Worm (Caenorhabditis elegans): Measurements from ENCODE around the gene parn-1.

parn-1 gene

DNA sequence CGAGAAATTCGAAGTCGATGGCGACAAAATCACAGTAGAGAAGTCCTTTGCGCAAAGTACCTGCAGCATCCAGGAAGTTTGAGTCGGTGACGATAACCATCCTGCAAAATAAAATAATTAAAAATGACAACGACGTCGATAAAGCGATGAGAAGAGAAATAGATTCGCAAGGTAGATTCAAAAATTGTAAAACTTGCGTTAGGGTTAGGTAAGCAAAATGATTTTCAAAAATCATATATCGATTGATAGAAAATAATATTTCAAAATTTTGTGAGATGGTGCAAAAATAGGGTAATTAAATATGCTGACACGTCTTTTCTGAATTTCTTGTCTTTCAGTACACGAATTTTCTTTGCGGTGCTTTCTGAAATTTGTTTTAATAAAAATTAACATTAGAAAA lies at the start of gene parn-1:
Gene parn-1 (minus strand): TSS at position 101 of the 400 bp plus-strand sequence.
- TF ChIP-seq ceh-28 (tag; optimal IDR thresholded peaks at IDR 0.05) (no peak), nhr-67 (tag; optimal IDR thresholded peaks at IDR 0.05) (no peak), sea-2 (GFP tag; optimal IDR thresholded peaks at IDR 0.05) (no peak), pqm-1 (tag; optimal IDR thresholded peaks at IDR 0.05) (no peak), eor-1 (tag; optimal IDR thresholded peaks at IDR 0.05) (no peak), unc-62 (GFP tag; optimal IDR thresholded peaks at IDR 0.05) (no peak), nhr-28 (tag; optimal IDR thresholded peaks at IDR 0.05) (no peak), egl-5 (tag; optimal IDR thresholded peaks at IDR 0.05) (no peak), ZK546.5 (tag; optimal IDR thresholded peaks at IDR 0.05) (no peak), lin-39 (tag; optimal IDR thresholded peaks at IDR 0.05) (no peak), nhr-12 (tag; optimal IDR thresholded peaks at IDR 0.05) (no peak), ztf-4 (tag; optimal IDR thresholded peaks at IDR 0.05) (no peak), unc-39 (tag; optimal IDR thresholded peaks at IDR 0.05) (no peak), mml-1 (tag; optimal IDR thresholded peaks at IDR 0.05) (no peak)

DNA sequence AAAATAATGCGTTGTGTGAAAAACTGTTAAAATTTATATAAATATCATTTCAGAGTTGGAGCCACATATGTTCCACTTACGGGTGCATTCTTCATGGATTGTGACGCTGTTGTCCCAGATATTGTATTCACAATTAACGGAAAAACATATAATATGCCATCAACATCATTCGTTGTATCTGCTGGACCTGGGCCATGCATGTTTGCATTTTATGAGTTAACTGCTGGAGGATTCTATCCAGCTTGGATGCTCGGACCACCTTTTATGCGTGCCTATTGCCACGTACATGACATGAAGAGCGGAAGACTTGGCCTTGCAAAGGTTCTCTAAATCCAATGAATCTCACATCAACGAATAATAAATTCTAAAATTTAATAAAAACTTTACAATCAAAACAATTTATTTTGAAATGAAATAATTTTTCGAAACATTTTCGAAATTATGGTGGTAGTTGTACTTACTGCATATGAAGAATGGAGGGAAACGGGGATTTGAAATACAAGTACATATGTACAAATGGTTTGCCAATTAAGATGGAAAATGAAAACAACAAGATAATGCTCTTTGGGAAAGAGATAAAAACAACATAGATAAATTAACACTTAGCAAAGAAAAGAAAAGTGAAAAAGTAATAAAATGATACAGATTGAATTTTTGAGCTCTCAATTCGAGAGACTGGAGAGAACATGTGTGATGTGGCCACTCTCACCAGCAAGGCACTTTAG lies 48.9 kb upstream of the parn-1 start:
- peak; percentile 28 for TF ChIP-seq elt-2 (tag; optimal IDR thresholded peaks at IDR 0.05)
- TF ChIP-seq nhr-43 (tag; optimal IDR thresholded peaks at IDR 0.05; ENCODE audit: poor library complexity, severe bottlenecking): no peak

DNA sequence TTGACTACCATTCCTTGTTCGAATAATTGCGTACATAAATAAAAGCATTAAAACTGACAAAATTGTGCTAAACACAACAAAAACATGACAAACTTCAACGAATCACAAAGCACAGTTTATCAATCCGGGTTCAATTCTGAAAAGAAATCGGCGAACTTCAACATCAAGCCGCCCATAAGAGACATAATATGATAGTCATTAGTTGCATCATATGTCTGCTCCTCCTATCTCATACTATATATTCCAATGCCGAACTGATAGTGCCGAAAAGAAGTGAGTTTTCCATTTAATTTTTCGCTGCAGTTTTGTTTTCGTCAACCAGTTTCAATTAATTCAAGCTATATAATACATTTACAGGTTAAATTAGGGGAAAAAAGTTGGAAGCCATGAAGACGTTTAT lies 46.6 kb upstream of the parn-1 start, which contains the start of gene hrg-7:
Gene hrg-7 (plus strand): TSS at position 358 of the 400 bp plus-strand sequence.
- TF ChIP-seq ceh-82 (tag; optimal IDR thresholded peaks at IDR 0.05): no peak
- no peak for TF ChIP-seq elt-3 (tag; optimal IDR thresholded peaks at IDR 0.05)
- TF ChIP-seq daf-12 (tag; optimal IDR thresholded peaks at IDR 0.05): no peak
- TF ChIP-seq mml-1 (tag; optimal IDR thresholded peaks at IDR 0.05): no peak
- no peak for TF ChIP-seq nhr-23 (tag; optimal IDR thresholded peaks at IDR 0.05)
- TF ChIP-seq nhr-43 (tag; optimal IDR thresholded peaks at IDR 0.05; ENCODE audit: poor library complexity, severe bottlenecking): no peak
- TF ChIP-seq elt-2 (tag; optimal IDR thresholded peaks at IDR 0.05): peak; percentile 95
- TF ChIP-seq ztf-11 (tag; optimal IDR thresholded peaks at IDR 0.05): no peak
- TF ChIP-seq fos-1 (tag; optimal IDR thresholded peaks at IDR 0.05): no peak
- TF ChIP-seq eor-1 (tag; optimal IDR thresholded peaks at IDR 0.05): no peak
- no peak for TF ChIP-seq ceh-16 (tag; optimal IDR thresholded peaks at IDR 0.05)
- no peak for TF ChIP-seq hmg-11 (tag; optimal IDR thresholded peaks at IDR 0.05)
- TF ChIP-seq nhr-11 (tag; optimal IDR thresholded peaks at IDR 0.05): no peak
- no peak for TF ChIP-seq nhr-28 (tag; optimal IDR thresholded peaks at IDR 0.05)
- TF ChIP-seq pha-4 (tag; optimal IDR thresholded peaks at IDR 0.05): no peak
- TF ChIP-seq skn-1 (tag; optimal IDR thresholded peaks at IDR 0.05): peak; percentile 62

DNA sequence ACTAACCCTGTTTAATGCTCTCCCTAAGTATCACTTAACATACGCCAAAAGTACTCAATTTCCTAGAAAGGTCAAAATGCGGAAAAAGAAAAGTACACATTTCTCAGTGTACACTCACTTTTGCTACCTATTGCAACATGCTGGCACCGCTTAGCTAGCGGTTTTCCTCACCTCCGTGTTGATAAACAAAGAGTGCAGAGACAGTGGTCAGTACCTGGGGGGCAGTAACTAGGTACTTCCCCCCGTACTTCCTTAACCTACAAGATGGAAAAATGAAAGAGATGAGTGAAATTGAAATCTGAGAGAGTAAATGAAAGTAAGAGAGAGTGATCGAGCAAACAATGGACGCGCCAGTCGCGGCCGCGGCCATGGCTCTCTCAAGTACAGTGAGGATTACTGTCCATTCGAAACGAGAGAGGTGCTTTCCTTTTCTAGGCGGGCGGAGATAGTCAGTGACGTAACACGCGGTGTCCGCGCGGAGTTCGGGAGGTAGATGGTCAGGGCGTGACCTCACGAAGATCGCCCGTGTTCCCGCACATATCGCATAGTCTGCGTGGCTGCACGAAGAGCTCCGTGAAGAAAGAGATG lies 41.2 kb upstream of the parn-1 start, which contains the start of gene cky-1:
Gene cky-1 (plus strand): TSS at position 538 of the 588 bp plus-strand sequence.
- TF ChIP-seq daf-12 (tag; optimal IDR thresholded peaks at IDR 0.05) (no peak), unc-39 (tag; optimal IDR thresholded peaks at IDR 0.05) (no peak), nhr-43 (tag; optimal IDR thresholded peaks at IDR 0.05; ENCODE audit: poor library complexity, severe bottlenecking) (no peak), pha-4 (tag; optimal IDR thresholded peaks at IDR 0.05) (peak; percentile 19), aly-2 (tag; optimal IDR thresholded peaks at IDR 0.05) (no peak)

DNA sequence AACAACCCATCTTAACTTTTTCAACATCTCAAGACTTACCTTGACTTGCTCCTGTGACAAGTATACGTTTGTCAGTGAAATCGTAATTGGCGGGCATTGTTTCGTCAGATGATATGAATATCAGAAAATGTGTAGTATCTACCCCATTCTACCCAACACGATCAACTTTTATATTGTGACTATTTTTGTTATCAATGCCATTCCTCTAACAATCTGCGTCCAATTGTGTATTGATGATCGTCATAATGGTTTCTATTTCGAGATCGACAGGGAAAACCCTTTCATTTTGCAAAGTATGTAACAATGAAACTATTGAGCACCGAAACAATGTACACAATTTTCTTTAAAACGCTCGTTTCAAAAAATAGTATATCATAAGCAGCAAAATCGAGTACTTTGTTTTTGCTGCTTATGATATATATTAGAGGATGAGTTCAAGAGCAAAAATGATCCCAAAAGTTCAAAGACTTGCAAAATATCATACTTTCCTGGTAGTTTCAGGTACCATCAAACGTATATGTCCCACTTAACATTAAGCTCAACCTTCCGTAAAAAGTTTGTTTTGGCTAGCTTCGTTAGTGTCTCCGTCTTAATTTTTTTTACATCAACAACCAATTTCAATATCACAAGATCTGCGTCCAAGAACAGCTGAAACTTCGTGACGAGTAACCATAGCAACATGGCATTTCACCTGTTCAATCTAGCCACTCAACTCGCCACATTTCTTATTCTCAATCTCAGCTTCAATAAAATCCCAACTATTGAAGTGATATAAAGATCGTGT lies 38.6 kb upstream of the parn-1 start, which contains the start of the genes dhs-21 and xbx-9:
Gene dhs-21 (minus strand): TSS at position 181 of the 784 bp plus-strand sequence.
Gene xbx-9 (plus strand): TSS at position 734 of the 784 bp plus-strand sequence.
- TF ChIP-seq mml-1 (tag; optimal IDR thresholded peaks at IDR 0.05) (no peak), pqm-1 (tag; optimal IDR thresholded peaks at IDR 0.05) (peak; percentile 86), nhr-43 (tag; optimal IDR thresholded peaks at IDR 0.05; ENCODE audit: poor library complexity, severe bottlenecking) (no peak), elt-3 (tag; optimal IDR thresholded peaks at IDR 0.05) (peak in 1 of 3 experiments; percentile 26), nhr-23 (tag; optimal IDR thresholded peaks at IDR 0.05) (no peak), nhr-76 (tag; optimal IDR thresholded peaks at IDR 0.05) (no peak), unc-62 (GFP tag; optimal IDR thresholded peaks at IDR 0.05) (no peak), nhr-237 (tag; optimal IDR thresholded peaks at IDR 0.05) (no peak), unc-39 (tag; optimal IDR thresholded peaks at IDR 0.05) (no peak), ceh-9 (tag; optimal IDR thresholded peaks at IDR 0.05) (no peak), egl-5 (tag; optimal IDR thresholded peaks at IDR 0.05) (no peak), snpc-4 (tag; optimal IDR thresholded peaks at IDR 0.05) (no peak), ZK546.5 (tag; optimal IDR thresholded peaks at IDR 0.05) (no peak), jun-1 (tag; optimal IDR thresholded peaks at IDR 0.05) (peak; percentile 54), ztf-11 (tag; optimal IDR thresholded peaks at IDR 0.05) (no peak), ama-1 (optimal IDR thresholded peaks at IDR 0.05) (no peak), pha-4 (tag; optimal IDR thresholded peaks at IDR 0.05) (peak; percentile 12), nhr-67 (tag; optimal IDR thresholded peaks at IDR 0.05) (no peak), elt-2 (tag; optimal IDR thresholded peaks at IDR 0.05) (peak; percentile 79)
